Fruit fly (Drosophila melanogaster): ENCODE results near the gene CG31465.

- TF ChIP-seq h (optimal IDR thresholded peaks at IDR 0.05), result no peak
- TF ChIP-seq ttk (optimal IDR thresholded peaks at IDR 0.05), result no peak
- TF ChIP-seq psq (optimal IDR thresholded peaks at IDR 0.05), result no peak
- no peak for TF ChIP-seq Sin3A (optimal IDR thresholded peaks at IDR 0.05)
- no peak for TF ChIP-seq Myc (optimal IDR thresholded peaks at IDR 0.05)
Measured at dm6 chr3R:21845165-21845564, 35.4 kb upstream of the CG31465 start, which contains the start of gene Gr93c.
